Worm (Caenorhabditis elegans) whole organism, early embryonic: ENCODE data around the gene kin-20.

Experiments used
- B0310.2 ChIP-seq: sonication (generic microtip); optimal IDR thresholded peaks from 2 replicates; lab custom pipeline; 2016; ENCODE audit warnings: mild to moderate bottlenecking, missing genetic modification characterization, missing compliant biosample characterization
- F13C5.2 ChIP-seq: sonication (generic microtip); optimal IDR thresholded peaks from 2 replicates; lab custom pipeline; 2017; ENCODE audit warnings: mild to moderate bottlenecking, missing genetic modification characterization, inconsistent platforms, missing compliant biosample characterization
- aly-1 ChIP-seq: sonication (generic microtip); optimal IDR thresholded peaks from 2 replicates; lab custom pipeline; 2016; ENCODE audit warnings: missing genetic modification characterization, missing compliant biosample characterization
- ama-1 ChIP-seq: fragments of 150-350 bp; optimal IDR thresholded peaks from 2 replicates; lab custom pipeline; 2014
- ceh-13 ChIP-seq: fragments of 200-800 bp; sonication (Bioruptor generic); optimal IDR thresholded peaks from 2 replicates; lab custom pipeline; 2018; ENCODE audit warnings: mild to moderate bottlenecking, missing genetic modification characterization, missing compliant biosample characterization
- ceh-36 ChIP-seq: sonication (generic microtip); optimal IDR thresholded peaks from 2 replicates; lab custom pipeline; 2016; ENCODE audit warnings: missing genetic modification characterization, inconsistent platforms, missing compliant biosample characterization
- ets-7 ChIP-seq: sonication (generic microtip); optimal IDR thresholded peaks from 2 replicates; lab custom pipeline; 2016; ENCODE audit warnings: missing genotype, missing genetic modification characterization, missing compliant biosample characterization
- flt-1 ChIP-seq: fragments of 200-800 bp; sonication (Bioruptor generic); IDR thresholded peaks from 2 replicates; pipeline ENCODE4 v1.3.6; 2022; ENCODE audit warnings: missing genetic modification characterization, missing compliant biosample characterization
- hmbx-1 ChIP-seq: sonication (generic microtip); optimal IDR thresholded peaks from 2 replicates; lab custom pipeline; 2016; ENCODE audit warnings: mild to moderate bottlenecking, missing genetic modification characterization, missing compliant biosample characterization
- hmg-4 ChIP-seq: fragments of 200-800 bp; sonication (Bioruptor generic); optimal IDR thresholded peaks from 2 replicates; lab custom pipeline; 2018; ENCODE audit warnings: mild to moderate bottlenecking, missing genetic modification characterization, missing compliant biosample characterization
- hnd-1 ChIP-seq: sonication (generic microtip); optimal IDR thresholded peaks from 2 replicates; lab custom pipeline; 2016; ENCODE audit warnings: missing genetic modification characterization, missing compliant biosample characterization
- pes-1 ChIP-seq: fragments of 200-800 bp; sonication (Bioruptor generic); IDR thresholded peaks from 2 replicates; pipeline ENCODE4 v1.3.6; 2022; ENCODE audit warnings: missing genetic modification reagents, missing genetic modification characterization, missing compliant biosample characterization
- scrt-1 ChIP-seq: fragments of 200-800 bp; sonication (Bioruptor generic); IDR thresholded peaks from 2 replicates; pipeline ENCODE4 v1.3.6; 2022; ENCODE audit warnings: missing genetic modification characterization, missing compliant biosample characterization
- sea-1 ChIP-seq: fragments of 200-800 bp; sonication (Bioruptor generic); conservative IDR thresholded peaks from 2 replicates; pipeline ENCODE4 v1.3.6; 2022; ENCODE audit warnings: missing genetic modification characterization, missing compliant biosample characterization
- tbx-11 ChIP-seq: fragments of 200-800 bp; sonication (Bioruptor generic); IDR thresholded peaks from 2 replicates; pipeline ENCODE4 v1.3.6; 2022; ENCODE audit warnings: missing genetic modification characterization, missing compliant biosample characterization
- tbx-37 ChIP-seq: fragments of 200-800 bp; sonication (Bioruptor generic); conservative IDR thresholded peaks from 2 replicates; pipeline ENCODE4 v1.3.6; 2022; ENCODE audit warnings: missing genetic modification reagents, missing genetic modification characterization, missing compliant biosample characterization
- tra-4 ChIP-seq: sonication (generic microtip); optimal IDR thresholded peaks from 2 replicates; lab custom pipeline; 2017; ENCODE audit warnings: missing genetic modification characterization, missing compliant biosample characterization

kin-20 gene

ce11 chrX:15264149-15264548 lies 13.4 kb downstream of the kin-20 start:
- TF ChIP-seq hnd-1 (tag; lab: Kevin White, UChicago) (no peak), sea-1 (GFP tag; lab: Robert Waterston, UW) (no peak), F13C5.2 (tag; lab: Kevin White, UChicago) (no peak), tra-4 (no peak), tbx-37 (GFP tag; lab: Robert Waterston, UW) (no peak), ceh-36 (tag; lab: Kevin White, UChicago) (no peak), ets-7 (tag; lab: Kevin White, UChicago) (no peak), tbx-11 (no peak)

ce11 chrX:15262875-15263274 lies 14.7 kb downstream of the kin-20 start:
- TF ChIP-seq B0310.2 (tag; lab: Kevin White, UChicago) = no peak
- TF ChIP-seq flt-1 (GFP tag; lab: Robert Waterston, UW) = no peak

ce11 chrX:15262423-15262822 lies 15.1 kb downstream of the kin-20 start, which contains the start of gene F46F2.5:
Gene F46F2.5 (plus strand): TSS chrX:15262723.
- TF ChIP-seq hmg-4 (GFP tag; lab: Kevin White, UChicago) (no peak), F13C5.2 (tag; lab: Kevin White, UChicago) (no peak), B0310.2 (tag; lab: Kevin White, UChicago) (no peak), aly-1 (tag; lab: Kevin White, UChicago) (no peak), tra-4 (no peak), ceh-13 (GFP tag; lab: Kevin White, UChicago) (no peak), tbx-11 (no peak), hmbx-1 (tag; lab: Kevin White, UChicago) (no peak), sea-1 (GFP tag; lab: Robert Waterston, UW) (no peak), ets-7 (tag; lab: Kevin White, UChicago) (no peak), ama-1 (lab: Kevin White, UChicago) (no peak), flt-1 (GFP tag; lab: Robert Waterston, UW) (no peak), tbx-37 (GFP tag; lab: Robert Waterston, UW) (no peak), scrt-1 (GFP tag; lab: Robert Waterston, UW) (no peak)

- TF ChIP-seq ceh-13 (GFP tag; lab: Kevin White, UChicago) = no peak
- TF ChIP-seq ets-7 (tag; lab: Kevin White, UChicago) = no peak
- no peak for TF ChIP-seq ceh-36 (tag; lab: Kevin White, UChicago)
- TF ChIP-seq B0310.2 (tag; lab: Kevin White, UChicago) = no peak
- TF ChIP-seq hnd-1 (tag; lab: Kevin White, UChicago) = no peak
These were observed 17.4 kb downstream of the kin-20 start, which contains the start of gene F46F2.3 for ce11 chrX:15259947-15260687. Gene F46F2.3 (minus strand): TSS chrX:15260287.

ce11 chrX:15246595-15246994 lies 31.0 kb downstream of the kin-20 start:
- TF ChIP-seq tbx-11 = 0 out of 2 replicates have a peak, but pooled peaks have one; percentile 29
- TF ChIP-seq B0310.2 (tag; lab: Kevin White, UChicago) = no peak

ce11 chrX:15246182-15246581 lies 31.4 kb downstream of the kin-20 start, which contains the start of gene piki-1:
Gene piki-1 (minus strand): TSS chrX:15246399.
- no peak for TF ChIP-seq flt-1 (GFP tag; lab: Robert Waterston, UW)
- no peak for TF ChIP-seq B0310.2 (tag; lab: Kevin White, UChicago)
- TF ChIP-seq hmg-4 (GFP tag; lab: Kevin White, UChicago) = no peak

ce11 chrX:15242726-15243125 lies 34.8 kb downstream of the kin-20 start:
- TF ChIP-seq ets-7 (tag; lab: Kevin White, UChicago) = no peak
- TF ChIP-seq hmbx-1 (tag; lab: Kevin White, UChicago) = no peak
- no peak for TF ChIP-seq sea-1 (GFP tag; lab: Robert Waterston, UW)
- no peak for TF ChIP-seq tbx-37 (GFP tag; lab: Robert Waterston, UW)
- no peak for TF ChIP-seq pes-1 (GFP tag; lab: Robert Waterston, UW)
- TF ChIP-seq hmg-4 (GFP tag; lab: Kevin White, UChicago) = no peak
- TF ChIP-seq aly-1 (tag; lab: Kevin White, UChicago) = no peak
- TF ChIP-seq ama-1 (lab: Kevin White, UChicago) = no peak
- TF ChIP-seq F13C5.2 (tag; lab: Kevin White, UChicago) = no peak
- TF ChIP-seq hnd-1 (tag; lab: Kevin White, UChicago) = no peak
- no peak for TF ChIP-seq tra-4
- TF ChIP-seq ceh-36 (tag; lab: Kevin White, UChicago) = no peak
- no peak for TF ChIP-seq scrt-1 (GFP tag; lab: Robert Waterston, UW)
- no peak for TF ChIP-seq flt-1 (GFP tag; lab: Robert Waterston, UW)
- no peak for TF ChIP-seq ceh-13 (GFP tag; lab: Kevin White, UChicago)
- TF ChIP-seq B0310.2 (tag; lab: Kevin White, UChicago) = no peak
- TF ChIP-seq tbx-11 = no peak

ce11 chrX:15241169-15241568 lies 36.4 kb downstream of the kin-20 start:
- TF ChIP-seq F13C5.2 (tag; lab: Kevin White, UChicago) (no peak), hnd-1 (tag; lab: Kevin White, UChicago) (no peak), scrt-1 (GFP tag; lab: Robert Waterston, UW) (no peak)
